Fruit fly (Drosophila melanogaster): ENCODE measurements around the gene CG34301.

dm6 chr3R:8741941-8742340 is 31.3 kb upstream of the CG34301 start:
- TF ChIP-seq usp (GFP tag; optimal IDR thresholded peaks at IDR 0.05), result no peak
- TF ChIP-seq OdsH (GFP tag; optimal IDR thresholded peaks at IDR 0.05), result no peak

Data from whole organism, wandering third instar larva.